Fruit fly (Drosophila melanogaster) whole organism, wandering third instar larva: ENCODE results near the gene CG7914.

Source experiments
- CG9705 ChIP-seq: fragments of 200-800 bp; sonication (Bioruptor generic); optimal IDR thresholded peaks from 2 replicates; lab custom pipeline; 2018; ENCODE audit warnings: missing biosample characterization, mild to moderate bottlenecking, missing genetic modification characterization
- CrebA ChIP-seq: fragments of 200-800 bp; sonication (Bioruptor generic); optimal IDR thresholded peaks from 2 replicates; lab custom pipeline; 2016; ENCODE audit warnings: missing biosample characterization, mild to moderate bottlenecking, missing genetic modification characterization, borderline replicate concordance
- Dfd ChIP-seq: fragments of >200 bp; optimal IDR thresholded peaks from 2 replicates; lab custom pipeline; 2017; ENCODE audit warnings: missing biosample characterization, missing genetic modification characterization
- Dif ChIP-seq: fragments of 200-275, 200-300 bp; sonication (Bioruptor generic); optimal IDR thresholded peaks from 2 replicates; lab custom pipeline; 2018; ENCODE audit warnings: missing biosample characterization, missing genetic modification characterization; ENCODE audit not compliant: partially characterized antibody
- Mio ChIP-seq: sonication (Bioruptor generic); optimal IDR thresholded peaks from 2 replicates; lab custom pipeline; 2016; ENCODE audit warnings: missing biosample characterization, missing genetic modification characterization
- Rel ChIP-seq, 2 experiments: fragments of 200-800 bp; sonication (Bioruptor generic) in 1 of 2; optimal IDR thresholded peaks; 2 replicates in 1 of 2; 3 replicates in 1 of 2; lab custom pipeline; 2016 to 2019; ENCODE audit warnings: mild to moderate bottlenecking in 2 of 2, missing biosample characterization in 2 of 2, missing genetic modification characterization in 2 of 2, moderate library complexity in 1 of 2
- Sp1 ChIP-seq: fragments of 200-800 bp; sonication (Bioruptor generic); optimal IDR thresholded peaks from 3 replicates; lab custom pipeline; 2019; ENCODE audit warnings: missing biosample characterization, mild to moderate bottlenecking, missing genetic modification characterization, moderate library complexity
- Vsx2 ChIP-seq: fragments of 200-300, 225-300 bp; sonication (Bioruptor generic); optimal IDR thresholded peaks from 2 replicates; lab custom pipeline; 2018; ENCODE audit warnings: missing biosample characterization, missing genetic modification characterization; ENCODE audit not compliant: partially characterized antibody
- br ChIP-seq: fragments of 200-800 bp; sonication (Bioruptor generic); optimal IDR thresholded peaks from 2 replicates; lab custom pipeline; 2016; ENCODE audit warnings: missing biosample characterization, missing genetic modification characterization
- dsf ChIP-seq: sonication (Bioruptor generic); optimal IDR thresholded peaks from 2 replicates; lab custom pipeline; 2016; ENCODE audit warnings: missing biosample characterization, missing genetic modification characterization, borderline replicate concordance
- foxo ChIP-seq, 2 experiments: fragments of 200-800 bp; sonication (Bioruptor generic); optimal IDR thresholded peaks; 2 replicates in 1 of 2; 3 replicates in 1 of 2; lab custom pipeline; 2016 to 2017; ENCODE audit warnings: missing biosample characterization in 2 of 2, missing genetic modification characterization in 2 of 2
- fru ChIP-seq: fragments of 200-800 bp; sonication (Bioruptor generic); optimal IDR thresholded peaks from 3 replicates; lab custom pipeline; 2016; ENCODE audit warnings: missing biosample characterization, mild to moderate bottlenecking, missing genetic modification characterization
- h ChIP-seq: fragments of 200-800 bp; sonication (Bioruptor generic); optimal IDR thresholded peaks from 3 replicates; lab custom pipeline; 2016; ENCODE audit warnings: missing biosample characterization, mild to moderate bottlenecking, missing genetic modification characterization
- rgr ChIP-seq: fragments of 200-800 bp; sonication (Bioruptor generic); optimal IDR thresholded peaks from 3 replicates; lab custom pipeline; 2016; ENCODE audit warnings: missing biosample characterization, mild to moderate bottlenecking, missing genetic modification characterization
- sv ChIP-seq: fragments of 200-800 bp; sonication (Bioruptor generic); optimal IDR thresholded peaks from 3 replicates; lab custom pipeline; 2016; ENCODE audit warnings: missing biosample characterization, missing genetic modification characterization

The CG7914 gene

dm6 chrX:19144785-19145422 lies 48.3 kb downstream of the CG7914 start:
- TF ChIP-seq rgr (GFP tag; lab: Kevin White, UChicago) (peak; percentile 15), Dfd (GFP tag; lab: Kevin White, UChicago) (no peak), Mio (GFP tag; lab: Kevin White, UChicago) (no peak), CrebA (GFP tag; lab: Kevin White, UChicago) (no peak), Vsx2 (GFP tag; lab: Kevin White, UChicago) (no peak), fru (GFP tag; lab: Kevin White, UChicago) (peak; percentile 15), Dif (no peak), foxo (GFP tag; optimal IDR thresholded peaks at IDR 0.05; lab: Kevin White, UChicago) (peak in 1 of 2 experiments; percentile 5), br (GFP tag; lab: Kevin White, UChicago) (no peak), CG9705 (GFP tag; lab: Kevin White, UChicago) (no peak), dsf (no peak), Sp1 (GFP tag; lab: Kevin White, UChicago) (no peak), sv (GFP tag; lab: Kevin White, UChicago) (no peak), Rel (GFP tag; optimal IDR thresholded peaks at IDR 0.05; lab: Kevin White, UChicago) (no peak), Rel (tag; optimal IDR thresholded peaks at IDR 0.05; lab: Kevin White, UChicago) (peak; percentile 90), h (GFP tag; lab: Kevin White, UChicago) (peak; percentile 22)
